Worm (Caenorhabditis elegans) whole organism, L2 larva: ENCODE results near the gene F13C5.1.

Experiments used
- elt-1 ChIP-seq: fragments of 150-350 bp; optimal IDR thresholded peaks from 2 replicates; lab custom pipeline; 2014; ENCODE audit warnings: missing biosample characterization, missing genetic modification characterization
- lin-39 ChIP-seq: fragments of 150-350 bp; optimal IDR thresholded peaks from 2 replicates; lab custom pipeline; 2014; ENCODE audit warnings: missing biosample characterization, missing genetic modification reagents, missing genetic modification characterization
- snpc-4 ChIP-seq: fragments of 150-350 bp; optimal IDR thresholded peaks from 2 replicates; lab custom pipeline; 2014; ENCODE audit warnings: missing biosample characterization, missing genetic modification characterization
- ztf-4 ChIP-seq: fragments of 150-350 bp; optimal IDR thresholded peaks from 2 replicates; lab custom pipeline; 2014; ENCODE audit warnings: missing biosample characterization, missing genetic modification characterization

DNA sequence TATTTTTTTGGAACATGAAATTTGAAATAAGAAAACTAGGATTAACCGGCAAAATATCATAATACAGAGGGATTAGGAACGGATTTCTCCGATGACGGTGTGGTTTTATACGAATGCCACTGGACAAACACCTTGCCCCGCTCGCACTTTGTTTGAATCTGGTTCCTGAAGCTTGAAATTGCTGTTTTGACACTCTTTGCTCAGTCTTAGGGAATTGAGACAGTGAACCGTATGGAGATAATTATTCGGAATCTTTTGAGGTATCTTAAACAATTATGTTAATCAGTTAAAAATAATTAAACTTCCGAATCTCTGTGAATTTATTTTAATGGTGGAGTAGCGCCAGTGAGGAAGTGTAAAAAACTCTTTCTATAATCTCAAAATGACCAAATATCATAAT is 2.5 kb upstream of the F13C5.1 start, which contains the start of gene F13C5.3:
- no peak for TF ChIP-seq ztf-4 (tag; lab: Kevin White, UChicago)
- no peak for TF ChIP-seq elt-1 (tag; lab: Kevin White, UChicago)
- TF ChIP-seq lin-39 (tag; lab: Kevin White, UChicago): no peak
- no peak for TF ChIP-seq snpc-4 (tag; lab: Kevin White, UChicago)
